Worm (Caenorhabditis elegans): ENCODE measurements around the gene mup-4.

DNA sequence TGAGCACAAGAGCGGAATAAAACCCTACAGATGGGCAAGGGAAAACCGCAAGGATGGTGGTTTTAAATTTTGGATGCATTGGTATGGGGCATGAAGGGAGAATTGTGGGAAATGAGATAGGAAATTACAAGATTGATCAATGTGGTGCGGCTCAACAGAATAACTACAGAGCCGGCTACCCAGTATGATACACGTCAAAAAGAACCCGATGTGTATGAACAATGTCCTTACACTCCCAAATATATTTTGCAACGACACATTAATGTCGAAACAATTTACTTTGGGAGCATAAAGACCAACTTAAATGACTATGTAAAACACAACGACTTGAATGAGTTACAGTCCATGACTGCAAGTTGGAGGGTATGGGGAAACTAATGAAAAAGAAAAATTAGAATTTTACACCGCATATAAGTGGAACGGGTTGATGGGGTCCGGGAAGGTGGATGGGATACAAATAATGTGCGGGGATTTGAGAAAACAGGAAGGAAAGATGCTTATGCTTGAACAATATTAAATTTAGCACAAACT, 6.8 kb upstream of the mup-4 start:
- no peak for TF ChIP-seq him-1 (tag; optimal IDR thresholded peaks at IDR 0.05)
- TF ChIP-seq W03F9.2 (tag; optimal IDR thresholded peaks at IDR 0.05), result no peak
- TF ChIP-seq dao-5 (tag; optimal IDR thresholded peaks at IDR 0.05), result peak; percentile 30

Data from whole organism, L4/young adult.